Fruit fly (Drosophila melanogaster) whole organism: ENCODE measurements around the gene Ccn.

Source experiments
- CG8478 ChIP-seq: fragments of >200 bp; optimal IDR thresholded peaks from 2 replicates; lab custom pipeline; 2018; ENCODE audit warnings: inconsistent platforms
- EcR ChIP-seq, 2 experiments: fragments of >200 bp; optimal IDR thresholded peaks; 2 replicates each; lab custom pipeline; 2017; ENCODE audit warnings: missing biosample characterization in 2 of 2, missing genetic modification characterization in 2 of 2, missing genetic modification reagents in 2 of 2
- psq ChIP-seq: fragments of >200 bp; optimal IDR thresholded peaks from 2 replicates; lab custom pipeline; 2017

DNA sequence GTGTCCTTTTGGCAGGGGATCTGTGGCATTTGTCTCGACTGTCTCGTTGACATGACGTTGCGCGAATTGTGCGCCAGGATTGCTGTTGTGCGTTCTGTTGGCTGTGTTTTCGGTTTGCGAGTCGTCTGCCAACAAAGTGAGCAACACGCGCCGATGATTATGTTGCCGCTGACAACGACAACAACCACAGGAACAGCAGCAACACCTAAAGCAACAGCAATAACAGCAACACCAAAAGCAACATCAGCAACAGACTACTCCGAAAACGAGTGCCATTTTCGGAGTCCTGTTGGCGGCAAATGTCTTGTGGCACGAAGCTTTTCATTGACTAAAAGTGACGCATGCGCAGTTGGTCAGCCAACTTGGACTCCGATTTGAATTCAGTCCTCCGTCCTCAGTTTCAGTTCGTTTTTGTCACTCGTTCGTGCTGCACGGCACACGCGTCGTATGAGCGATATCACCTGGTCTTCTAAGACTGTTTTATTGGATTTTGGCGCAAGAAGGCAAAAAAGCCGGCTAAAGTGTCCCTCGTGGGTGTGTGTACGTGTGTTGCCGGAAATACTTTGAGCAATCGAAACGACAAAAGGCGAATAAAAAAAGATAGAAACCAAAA is at the start of gene Ccn:
- TF ChIP-seq CG8478 (lab: Kevin White, UChicago) = no peak
- TF ChIP-seq EcR (GFP tag; optimal IDR thresholded peaks at IDR 0.05; lab: Kevin White, UChicago) = no peak
- TF ChIP-seq psq (lab: Kevin White, UChicago) = no peak
